Worm (Caenorhabditis elegans): Measurements from ENCODE around the gene glb-11.

glb-11 gene

ce11 chrIII:3992089-3992488 lies at the start of gene glb-11:
glb-11 (minus strand) TSS chrIII:3992189.
- no peak for TF ChIP-seq lin-13 (GFP tag; optimal IDR thresholded peaks at IDR 0.05)
- TF ChIP-seq fos-1 (tag; optimal IDR thresholded peaks at IDR 0.05) = no peak
- TF ChIP-seq ceh-82 (tag; optimal IDR thresholded peaks at IDR 0.05) = no peak
- TF ChIP-seq mdl-1 (tag; optimal IDR thresholded peaks at IDR 0.05) = no peak
- TF ChIP-seq mab-5 (tag; optimal IDR thresholded peaks at IDR 0.05) = no peak
- no peak for TF ChIP-seq zag-1 (tag; optimal IDR thresholded peaks at IDR 0.05)
- TF ChIP-seq ceh-16 (tag; optimal IDR thresholded peaks at IDR 0.05) = no peak
- no peak for TF ChIP-seq unc-39 (tag; optimal IDR thresholded peaks at IDR 0.05)
- TF ChIP-seq ztf-1 (GFP tag; conservative IDR thresholded peaks at IDR 0.05) = no peak

- TF ChIP-seq nhr-23 (tag; optimal IDR thresholded peaks at IDR 0.05) (no peak), lsy-2 (tag; optimal IDR thresholded peaks at IDR 0.05) (no peak), ama-1 (optimal IDR thresholded peaks at IDR 0.05) (no peak), Y55F3AM.14 (GFP tag; optimal IDR thresholded peaks at IDR 0.05) (no peak), nhr-6 (tag; optimal IDR thresholded peaks at IDR 0.05) (no peak), alr-1 (tag; optimal IDR thresholded peaks at IDR 0.05) (no peak), crh-2 (tag; optimal IDR thresholded peaks at IDR 0.05) (peak; percentile 46), mbf-1 (tag; optimal IDR thresholded peaks at IDR 0.05) (no peak), fos-1 (tag; optimal IDR thresholded peaks at IDR 0.05) (peak; percentile 99), gmeb-1 (tag; optimal IDR thresholded peaks at IDR 0.05) (peak; percentile 37), dmd-4 (tag; optimal IDR thresholded peaks at IDR 0.05) (no peak), skn-1 (tag; optimal IDR thresholded peaks at IDR 0.05) (peak; percentile 78), sma-9 (GFP tag; optimal IDR thresholded peaks at IDR 0.05) (peak; percentile 24), sma-9 (tag; optimal IDR thresholded peaks at IDR 0.05) (no peak), zag-1 (tag; optimal IDR thresholded peaks at IDR 0.05) (no peak), unc-39 (tag; optimal IDR thresholded peaks at IDR 0.05) (no peak), ceh-82 (tag; optimal IDR thresholded peaks at IDR 0.05) (no peak), nhr-25 (tag; optimal IDR thresholded peaks at IDR 0.05) (no peak), elt-1 (tag; optimal IDR thresholded peaks at IDR 0.05) (no peak)
Measured at ce11 chrIII:4039775-4040174, 47.8 kb upstream of the glb-11 start.

ce11 chrIII:4037332-4037731 lies 45.3 kb upstream of the glb-11 start:
- TF ChIP-seq unc-62 (GFP tag; optimal IDR thresholded peaks at IDR 0.05) (no peak), ama-1 (optimal IDR thresholded peaks at IDR 0.05) (no peak), F13H6.1 (tag; optimal IDR thresholded peaks at IDR 0.05) (peak; percentile 73), nhr-25 (tag; optimal IDR thresholded peaks at IDR 0.05) (no peak), unc-39 (tag; optimal IDR thresholded peaks at IDR 0.05) (no peak), skn-1 (tag; optimal IDR thresholded peaks at IDR 0.05) (no peak), ztf-1 (GFP tag; conservative IDR thresholded peaks at IDR 0.05) (no peak), nhr-11 (tag; optimal IDR thresholded peaks at IDR 0.05) (no peak), nhr-21 (tag; optimal IDR thresholded peaks at IDR 0.05) (no peak), sma-9 (GFP tag; optimal IDR thresholded peaks at IDR 0.05) (peak; percentile 9), sma-9 (tag; optimal IDR thresholded peaks at IDR 0.05) (no peak), sma-3 (GFP tag; optimal IDR thresholded peaks at IDR 0.05) (no peak), ceh-16 (tag; optimal IDR thresholded peaks at IDR 0.05) (no peak), R02D3.7 (tag; optimal IDR thresholded peaks at IDR 0.05) (no peak), blmp-1 (tag; optimal IDR thresholded peaks at IDR 0.05; ENCODE audit: insufficient read depth) (no peak), egl-27 (tag; optimal IDR thresholded peaks at IDR 0.05) (no peak), dmd-4 (tag; optimal IDR thresholded peaks at IDR 0.05) (no peak), unc-55 (GFP tag; optimal IDR thresholded peaks at IDR 0.05) (no peak), fos-1 (tag; optimal IDR thresholded peaks at IDR 0.05) (peak; percentile 10), gmeb-1 (tag; optimal IDR thresholded peaks at IDR 0.05) (no peak), nhr-23 (tag; optimal IDR thresholded peaks at IDR 0.05) (no peak), nhr-129 (tag; optimal IDR thresholded peaks at IDR 0.05) (no peak), sem-4 (tag; optimal IDR thresholded peaks at IDR 0.05) (peak; percentile 38), mbf-1 (tag; optimal IDR thresholded peaks at IDR 0.05) (no peak)

- TF ChIP-seq nhr-6 (tag; optimal IDR thresholded peaks at IDR 0.05) (no peak), lin-39 (tag; optimal IDR thresholded peaks at IDR 0.05) (no peak), nhr-25 (tag; optimal IDR thresholded peaks at IDR 0.05) (no peak), nhr-11 (tag; optimal IDR thresholded peaks at IDR 0.05) (no peak), elt-1 (tag; optimal IDR thresholded peaks at IDR 0.05) (no peak), zag-1 (tag; optimal IDR thresholded peaks at IDR 0.05) (no peak), dmd-4 (tag; optimal IDR thresholded peaks at IDR 0.05) (no peak), elt-3 (tag; optimal IDR thresholded peaks at IDR 0.05) (no peak), egl-27 (tag; optimal IDR thresholded peaks at IDR 0.05) (no peak), nhr-129 (tag; optimal IDR thresholded peaks at IDR 0.05) (no peak), ama-1 (optimal IDR thresholded peaks at IDR 0.05) (no peak), mab-5 (tag; optimal IDR thresholded peaks at IDR 0.05) (no peak), ztf-1 (GFP tag; conservative IDR thresholded peaks at IDR 0.05) (no peak), peb-1 (tag; optimal IDR thresholded peaks at IDR 0.05) (no peak), crh-2 (tag; optimal IDR thresholded peaks at IDR 0.05) (no peak), ceh-16 (tag; optimal IDR thresholded peaks at IDR 0.05) (no peak), nhr-12 (tag; optimal IDR thresholded peaks at IDR 0.05) (no peak), ZK546.5 (tag; optimal IDR thresholded peaks at IDR 0.05) (no peak), skn-1 (tag; optimal IDR thresholded peaks at IDR 0.05) (no peak)
Measured at ce11 chrIII:4036740-4037139, 44.8 kb upstream of the glb-11 start, which contains the start of gene hum-5. hum-5 (minus strand) TSS chrIII:4036840.
